Worm (Caenorhabditis elegans) whole organism, early embryonic: ENCODE results near the gene acaa-2.

Experiments
- F13C5.2 ChIP-seq: sonication (generic microtip); optimal IDR thresholded peaks from 2 replicates; lab custom pipeline; 2017; ENCODE audit warnings: mild to moderate bottlenecking, missing genetic modification characterization, inconsistent platforms, missing compliant biosample characterization
- ama-1 ChIP-seq: fragments of 150-350 bp; optimal IDR thresholded peaks from 2 replicates; lab custom pipeline; 2014
- ceh-36 ChIP-seq: sonication (generic microtip); optimal IDR thresholded peaks from 2 replicates; lab custom pipeline; 2016; ENCODE audit warnings: missing genetic modification characterization, inconsistent platforms, missing compliant biosample characterization
- flt-1 ChIP-seq: fragments of 200-800 bp; sonication (Bioruptor generic); IDR thresholded peaks from 2 replicates; pipeline ENCODE4 v1.3.6; 2022; ENCODE audit warnings: missing genetic modification characterization, missing compliant biosample characterization
- hmbx-1 ChIP-seq: sonication (generic microtip); optimal IDR thresholded peaks from 2 replicates; lab custom pipeline; 2016; ENCODE audit warnings: mild to moderate bottlenecking, missing genetic modification characterization, missing compliant biosample characterization
- hmg-4 ChIP-seq: fragments of 200-800 bp; sonication (Bioruptor generic); optimal IDR thresholded peaks from 2 replicates; lab custom pipeline; 2018; ENCODE audit warnings: mild to moderate bottlenecking, missing genetic modification characterization, missing compliant biosample characterization
- tra-4 ChIP-seq: sonication (generic microtip); optimal IDR thresholded peaks from 2 replicates; lab custom pipeline; 2017; ENCODE audit warnings: missing genetic modification characterization, missing compliant biosample characterization

DNA sequence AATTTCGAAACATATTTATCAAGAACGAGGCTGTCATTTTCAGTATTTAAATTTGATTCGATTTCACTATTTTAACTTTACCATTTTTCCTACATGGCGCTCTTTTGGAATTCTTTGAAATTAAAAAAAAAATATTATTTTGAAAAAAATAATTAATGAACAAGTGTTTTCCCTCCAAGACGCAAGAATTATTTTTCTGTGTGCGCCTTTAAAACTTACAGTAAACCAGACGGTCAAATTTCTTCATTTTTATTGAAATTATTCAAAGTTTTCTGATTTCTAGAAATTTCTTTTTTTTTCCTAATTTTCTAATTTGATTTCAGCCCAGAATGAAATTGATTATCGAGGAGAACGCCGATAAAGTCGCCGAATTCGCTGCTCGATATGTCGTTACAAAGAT, 44.3 kb downstream of the acaa-2 start, which contains the start of gene T03F6.3:
- no peak for TF ChIP-seq tra-4
- TF ChIP-seq flt-1 (GFP tag; lab: Robert Waterston, UW), result no peak
- no peak for TF ChIP-seq ceh-36 (tag; lab: Kevin White, UChicago)
- no peak for TF ChIP-seq ama-1 (lab: Kevin White, UChicago)
- TF ChIP-seq F13C5.2 (tag; lab: Kevin White, UChicago), result no peak
- TF ChIP-seq hmbx-1 (tag; lab: Kevin White, UChicago), result no peak
- no peak for TF ChIP-seq hmg-4 (GFP tag; lab: Kevin White, UChicago)
